Worm (Caenorhabditis elegans) whole organism, L2 larva: Measurements from ENCODE around the gene gipc-2.

Experiments
- F13H6.1 ChIP-seq: sonication (generic microtip); optimal IDR thresholded peaks from 2 replicates; lab custom pipeline; 2016; ENCODE audit warnings: missing genetic modification characterization, missing compliant biosample characterization
- R02D3.7 ChIP-seq: fragments of 150-350 bp; optimal IDR thresholded peaks from 2 replicates; lab custom pipeline; 2014; ENCODE audit warnings: missing biosample characterization, missing genetic modification characterization
- aly-2 ChIP-seq: fragments of 150-350 bp; optimal IDR thresholded peaks from 2 replicates; lab custom pipeline; 2014; ENCODE audit warnings: missing biosample characterization, missing genetic modification characterization
- ama-1 ChIP-seq: fragments of 150-350 bp; optimal IDR thresholded peaks from 2 replicates; lab custom pipeline; 2018; ENCODE audit warnings: inconsistent platforms
- elt-3 ChIP-seq: sonication (generic microtip); optimal IDR thresholded peaks from 2 replicates; lab custom pipeline; 2017; ENCODE audit warnings: missing biosample characterization, missing genetic modification characterization
- lin-13 ChIP-seq: fragments of 150-350 bp; optimal IDR thresholded peaks from 2 replicates; lab custom pipeline; 2014; ENCODE audit warnings: missing biosample characterization, missing genetic modification reagents, missing genetic modification characterization
- lsy-2 ChIP-seq, 2 experiments: fragments of 150-350 bp in 1 of 2; sonication (generic microtip) in 1 of 2; optimal IDR thresholded peaks; 2 replicates each; lab custom pipeline; 2014 to 2017; ENCODE audit warnings: missing biosample characterization in 2 of 2, missing genetic modification characterization in 2 of 2
- nhr-12 ChIP-seq: fragments of 150-350 bp; optimal IDR thresholded peaks from 2 replicates; lab custom pipeline; 2014; ENCODE audit warnings: missing biosample characterization, missing genetic modification characterization
- nhr-237 ChIP-seq: fragments of 150-350 bp; optimal IDR thresholded peaks from 2 replicates; lab custom pipeline; 2014; ENCODE audit warnings: missing biosample characterization, missing genetic modification characterization
- sem-4 ChIP-seq: fragments of 150-350 bp; optimal IDR thresholded peaks from 2 replicates; lab custom pipeline; 2014; ENCODE audit warnings: missing biosample characterization, missing genetic modification reagents, missing genetic modification characterization
- unc-39 ChIP-seq: fragments of 150-350 bp; optimal IDR thresholded peaks from 2 replicates; lab custom pipeline; 2014; ENCODE audit warnings: missing biosample characterization, missing genetic modification characterization
- unc-62 ChIP-seq: fragments of 150-350 bp; optimal IDR thresholded peaks from 2 replicates; lab custom pipeline; 2014; ENCODE audit warnings: missing biosample characterization, missing genetic modification reagents, missing genetic modification characterization
- zag-1 ChIP-seq: fragments of 150-350 bp; optimal IDR thresholded peaks from 2 replicates; lab custom pipeline; 2014; ENCODE audit warnings: missing biosample characterization, missing genetic modification characterization
- ztf-1 ChIP-seq: fragments of 200-800 bp; sonication (Bioruptor generic); conservative IDR thresholded peaks from 2 replicates; pipeline ENCODE4 v1.3.6; 2022; ENCODE audit warnings: missing genetic modification characterization, missing compliant biosample characterization

- TF ChIP-seq elt-3 (tag; lab: Kevin White, UChicago) (no peak), lin-13 (GFP tag; lab: Kevin White, UChicago) (no peak), aly-2 (no peak), ama-1 (lab: Kevin White, UChicago) (no peak), unc-62 (GFP tag; lab: Kevin White, UChicago) (no peak), unc-39 (tag; lab: Kevin White, UChicago) (no peak), sem-4 (tag; lab: Kevin White, UChicago) (no peak), lsy-2 (tag; optimal IDR thresholded peaks at IDR 0.05; lab: Kevin White, UChicago) (no peak), ztf-1 (GFP tag; lab: Robert Waterston, UW) (no peak), zag-1 (tag; lab: Kevin White, UChicago) (no peak), nhr-237 (no peak), nhr-12 (no peak), F13H6.1 (no peak), R02D3.7 (tag; lab: Kevin White, UChicago) (no peak)
These were observed 37.7 kb upstream of the gipc-2 start for ce11 chrIV:10065159-10065558.
